Fruit fly (Drosophila melanogaster) whole organism, embryonic: ENCODE results near the gene Rabex-5.

Experiments
- ATbp ChIP-seq: fragments of 200-800 bp; sonication (Bioruptor generic); optimal IDR thresholded peaks from 2 replicates; lab custom pipeline; 2017; ENCODE audit warnings: missing biosample characterization, mild to moderate bottlenecking, missing genetic modification characterization, missing genetic modification reagents
- BEAF-32 ChIP-seq: fragments of 200-800 bp; sonication (Bioruptor generic); optimal IDR thresholded peaks from 3 replicates; lab custom pipeline; 2017; ENCODE audit warnings: missing biosample characterization, missing genetic modification characterization, mild to moderate bottlenecking, moderate library complexity, missing genetic modification reagents
- CG10267 ChIP-seq: fragments of 200-800 bp; sonication (Bioruptor generic); optimal IDR thresholded peaks from 2 replicates; lab custom pipeline; 2018; ENCODE audit warnings: missing biosample characterization, mild to moderate bottlenecking, missing genetic modification characterization, moderate library complexity
- CG11504 ChIP-seq: fragments of 200-800 bp; sonication (Bioruptor generic); optimal IDR thresholded peaks from 3 replicates; lab custom pipeline; 2019; ENCODE audit warnings: missing biosample characterization, mild to moderate bottlenecking, missing genetic modification characterization, moderate library complexity
- CG12659 ChIP-seq: fragments of 200-800 bp; sonication (Bioruptor generic); optimal IDR thresholded peaks from 3 replicates; lab custom pipeline; 2017; ENCODE audit warnings: mild to moderate bottlenecking, missing biosample characterization, missing genetic modification reagents, missing genetic modification characterization
- CG12769 ChIP-seq: fragments of 200-800 bp; sonication (Bioruptor generic); optimal IDR thresholded peaks from 2 replicates; lab custom pipeline; 2019; ENCODE audit warnings: missing biosample characterization, mild to moderate bottlenecking, missing genetic modification characterization, moderate library complexity
- CG12942 ChIP-seq: fragments of 200-800 bp; sonication (Bioruptor generic); optimal IDR thresholded peaks from 3 replicates; lab custom pipeline; 2016; ENCODE audit warnings: missing biosample characterization, missing genetic modification characterization
- CG18262 ChIP-seq: fragments of 200-800 bp; optimal IDR thresholded peaks from 3 replicates; lab custom pipeline; 2019; ENCODE audit warnings: missing biosample characterization, mild to moderate bottlenecking, missing genetic modification characterization, moderate library complexity
- CG18764 ChIP-seq: fragments of 200-800 bp; sonication (Bioruptor generic); optimal IDR thresholded peaks from 3 replicates; lab custom pipeline; 2016; ENCODE audit warnings: missing biosample characterization, missing genetic modification characterization
- CG2116 ChIP-seq: fragments of 200-800 bp; sonication (Bioruptor generic); optimal IDR thresholded peaks from 3 replicates; lab custom pipeline; 2018; ENCODE audit warnings: missing biosample characterization, mild to moderate bottlenecking, missing genetic modification characterization
- CG2712 ChIP-seq: fragments of 200-800 bp; optimal IDR thresholded peaks from 3 replicates; lab custom pipeline; 2019; ENCODE audit warnings: missing biosample characterization, mild to moderate bottlenecking, missing genetic modification characterization, moderate library complexity
- CG3163 ChIP-seq: fragments of 200-800 bp; sonication (Bioruptor generic); optimal IDR thresholded peaks from 3 replicates; lab custom pipeline; 2016; ENCODE audit warnings: missing biosample characterization, missing genetic modification characterization
- CG33213 ChIP-seq: fragments of 200-800 bp; sonication (Bioruptor generic); optimal IDR thresholded peaks from 3 replicates; lab custom pipeline; 2016; ENCODE audit warnings: missing biosample characterization, missing genetic modification characterization
- CG33557 ChIP-seq: fragments of 200-800 bp; sonication (Bioruptor generic); optimal IDR thresholded peaks from 2 replicates; lab custom pipeline; 2019; ENCODE audit warnings: missing biosample characterization, mild to moderate bottlenecking, missing genetic modification characterization, moderate library complexity
- CG43689 ChIP-seq: fragments of 200-800 bp; sonication (Bioruptor generic); IDR thresholded peaks from 2 replicates; pipeline ENCODE4 v1.3.6; 2022; ENCODE audit warnings: missing biosample characterization, missing genetic modification characterization
- CG8924 ChIP-seq: fragments of 200-800 bp; optimal IDR thresholded peaks from 3 replicates; lab custom pipeline; 2019; ENCODE audit warnings: missing biosample characterization, mild to moderate bottlenecking, missing genetic modification characterization, moderate library complexity
- D19A ChIP-seq: fragments of 200-800 bp; optimal IDR thresholded peaks from 3 replicates; lab custom pipeline; 2019; ENCODE audit warnings: missing biosample characterization, mild to moderate bottlenecking, missing genetic modification characterization, moderate library complexity
- Dp ChIP-seq: fragments of 200-800 bp; sonication (Bioruptor generic); optimal IDR thresholded peaks from 2 replicates; lab custom pipeline; 2018; ENCODE audit warnings: missing biosample characterization, mild to moderate bottlenecking, missing genetic modification characterization, moderate library complexity
- Ets97D ChIP-seq: fragments of 200-800 bp; sonication (Bioruptor generic); optimal IDR thresholded peaks from 3 replicates; lab custom pipeline; 2016; ENCODE audit warnings: missing biosample characterization, missing genetic modification characterization
- Fer1 ChIP-seq: fragments of 200-800 bp; sonication (Bioruptor generic); optimal IDR thresholded peaks from 2 replicates; lab custom pipeline; 2017; ENCODE audit warnings: missing biosample characterization, mild to moderate bottlenecking, missing genetic modification characterization
- MESR4 ChIP-seq: fragments of 200-800 bp; sonication (Bioruptor generic); optimal IDR thresholded peaks from 2 replicates; lab custom pipeline; 2018; ENCODE audit warnings: missing biosample characterization, mild to moderate bottlenecking, missing genetic modification characterization, moderate library complexity
- NfI ChIP-seq: fragments of 200-800 bp; sonication (Bioruptor generic); optimal IDR thresholded peaks from 3 replicates; lab custom pipeline; 2018; ENCODE audit warnings: missing biosample characterization, mild to moderate bottlenecking, missing genetic modification characterization, moderate library complexity
- Oaz ChIP-seq: fragments of 200-800 bp; sonication (Bioruptor generic); IDR thresholded peaks from 2 replicates; pipeline ENCODE4 v1.3.6; 2022; ENCODE audit warnings: missing biosample characterization, missing genetic modification characterization
- Poxn ChIP-seq: fragments of 200-800 bp; sonication (Bioruptor generic); IDR thresholded peaks from 2 replicates; pipeline ENCODE4 v1.3.6; 2022; ENCODE audit warnings: missing biosample characterization, missing genetic modification characterization
- Sin3A ChIP-seq: fragments of >200 bp; optimal IDR thresholded peaks from 2 replicates; lab custom pipeline; 2018
- Sry-δ ChIP-seq: fragments of 200-800 bp; sonication (Bioruptor generic); optimal IDR thresholded peaks from 2 replicates; lab custom pipeline; 2016; ENCODE audit warnings: missing biosample characterization, missing genetic modification characterization
- Stat92E ChIP-seq, 3 experiments: fragments of >200 bp in 2 of 3; fragments of 200-800 bp in 1 of 3; sonication (Bioruptor generic) in 1 of 3; optimal IDR thresholded peaks; 2 replicates each; lab custom pipeline; 2017 to 2019; ENCODE audit warnings: missing biosample characterization in 3 of 3, missing genetic modification characterization in 3 of 3, mild to moderate bottlenecking in 1 of 3, moderate library complexity in 1 of 3
- ab ChIP-seq: fragments of 200-800 bp; sonication (Bioruptor generic); optimal IDR thresholded peaks from 2 replicates; lab custom pipeline; 2016; ENCODE audit warnings: missing biosample characterization, missing genetic modification characterization
- ac ChIP-seq: fragments of 200-800 bp; sonication (Bioruptor generic); optimal IDR thresholded peaks from 3 replicates; lab custom pipeline; 2017; ENCODE audit warnings: missing biosample characterization, mild to moderate bottlenecking, missing genetic modification characterization
- caup ChIP-seq: fragments of 200-800 bp; sonication (Bioruptor generic); optimal IDR thresholded peaks from 3 replicates; lab custom pipeline; 2017; ENCODE audit warnings: missing biosample characterization, mild to moderate bottlenecking, missing genetic modification characterization, moderate library complexity; ENCODE audit not compliant: severe bottlenecking
- crp ChIP-seq, 2 experiments: fragments of 200-800 bp; sonication (Bioruptor generic); optimal IDR thresholded peaks; 2 replicates in 1 of 2; 3 replicates in 1 of 2; lab custom pipeline; 2017; ENCODE audit warnings: missing biosample characterization in 2 of 2, missing genetic modification characterization in 2 of 2, mild to moderate bottlenecking in 1 of 2, moderate library complexity in 1 of 2
- danr ChIP-seq: fragments of 200-800 bp; sonication (Bioruptor generic); IDR thresholded peaks from 2 replicates; pipeline ENCODE4 v1.3.6; 2022; ENCODE audit warnings: missing biosample characterization, missing genetic modification characterization
- dpn ChIP-seq, 2 experiments: fragments of 200-800 bp; sonication (Bioruptor generic); optimal IDR thresholded peaks; 3 replicates each; lab custom pipeline; 2016; ENCODE audit warnings: missing biosample characterization in 2 of 2, missing genetic modification characterization in 2 of 2
- ftz-f1 ChIP-seq: fragments of 200-800 bp; sonication (Bioruptor generic); optimal IDR thresholded peaks from 2 replicates; lab custom pipeline; 2016; ENCODE audit warnings: missing biosample characterization, missing genetic modification characterization
- gcm ChIP-seq: fragments of 200-800 bp; sonication (Bioruptor generic); optimal IDR thresholded peaks from 2 replicates; lab custom pipeline; 2019; ENCODE audit warnings: missing biosample characterization, mild to moderate bottlenecking, missing genetic modification characterization, moderate library complexity
- grn ChIP-seq: fragments of 200-800 bp; sonication (Bioruptor generic); optimal IDR thresholded peaks from 3 replicates; lab custom pipeline; 2017; ENCODE audit warnings: missing biosample characterization, missing genetic modification characterization
- knrl ChIP-seq: fragments of 200-800 bp; sonication (Bioruptor generic); IDR thresholded peaks from 3 replicates; pipeline ENCODE4 v1.3.6; 2022; ENCODE audit warnings: missing biosample characterization, missing genetic modification characterization; ENCODE audit not compliant: partially characterized antibody
- lilli ChIP-seq: fragments of 200-800 bp; sonication (Bioruptor generic); optimal IDR thresholded peaks from 3 replicates; lab custom pipeline; 2016; ENCODE audit warnings: missing biosample characterization, missing genetic modification characterization
- mld ChIP-seq: fragments of 200-800 bp; sonication (Bioruptor generic); IDR thresholded peaks from 3 replicates; pipeline ENCODE4 v1.3.6; 2022; ENCODE audit warnings: missing biosample characterization, missing genetic modification characterization; ENCODE audit not compliant: partially characterized antibody
- pho ChIP-seq: fragments of 200-800 bp; sonication (Bioruptor generic); optimal IDR thresholded peaks from 2 replicates; lab custom pipeline; 2016; ENCODE audit warnings: missing biosample characterization, missing genetic modification characterization
- phol ChIP-seq: fragments of 200-800 bp; sonication (Bioruptor generic); optimal IDR thresholded peaks from 3 replicates; lab custom pipeline; 2018; ENCODE audit warnings: missing biosample characterization, mild to moderate bottlenecking, missing genetic modification characterization, moderate library complexity
- row ChIP-seq: fragments of 200-800 bp; sonication (Bioruptor generic); IDR thresholded peaks from 3 replicates; pipeline ENCODE4 v1.3.6; 2022; ENCODE audit warnings: missing biosample characterization, missing genetic modification characterization
- run ChIP-seq: fragments of 200-800 bp; sonication (Bioruptor generic); optimal IDR thresholded peaks from 3 replicates; lab custom pipeline; 2018; ENCODE audit warnings: missing biosample characterization, mild to moderate bottlenecking, missing genetic modification characterization
- sd ChIP-seq: fragments of 200-800 bp; sonication (Bioruptor generic); optimal IDR thresholded peaks from 3 replicates; lab custom pipeline; 2018; ENCODE audit warnings: missing biosample characterization, mild to moderate bottlenecking, missing genetic modification characterization, moderate library complexity
- slou ChIP-seq: fragments of 200-800 bp; sonication (Bioruptor generic); optimal IDR thresholded peaks from 3 replicates; lab custom pipeline; 2016; ENCODE audit warnings: missing biosample characterization, missing genetic modification characterization
- sqz ChIP-seq: fragments of 200-800 bp; sonication (Bioruptor generic); optimal IDR thresholded peaks from 3 replicates; lab custom pipeline; 2018; ENCODE audit warnings: missing biosample characterization, mild to moderate bottlenecking, missing genetic modification characterization
- ssp ChIP-seq: fragments of 200-800 bp; sonication (Bioruptor generic); IDR thresholded peaks from 2 replicates; pipeline ENCODE4 v1.3.6; 2022; ENCODE audit warnings: missing biosample characterization, missing genetic modification characterization
- trem ChIP-seq: fragments of 200-800 bp; optimal IDR thresholded peaks from 3 replicates; lab custom pipeline; 2019; ENCODE audit warnings: missing biosample characterization, mild to moderate bottlenecking, missing genetic modification characterization, moderate library complexity
- wdn ChIP-seq: fragments of 200-800 bp; sonication (Bioruptor generic); IDR thresholded peaks from 2 replicates; pipeline ENCODE4 v1.3.6; 2022; ENCODE audit warnings: missing biosample characterization, missing genetic modification characterization

The Rabex-5 gene

dm6 chr3L:1302234-1302949 is 6.7 kb downstream of the Rabex-5 start, which contains the start of the genes Rac1 and Acat2 (continued):
- no peak for TF ChIP-seq CG12769 (tag; lab: Kevin White, UChicago)
- TF ChIP-seq Stat92E (GFP tag; optimal IDR thresholded peaks at IDR 0.05; lab: Kevin White, UChicago), result no peak
- no peak for TF ChIP-seq danr (GFP tag; lab: Robert Waterston, UW)
- TF ChIP-seq CG12942 (GFP tag; lab: Kevin White, UChicago), result no peak
- no peak for TF ChIP-seq D19A (tag; lab: Kevin White, UChicago)
- TF ChIP-seq CG43689, result no peak
- peak; percentile 25 for TF ChIP-seq CG33557 (GFP tag; lab: Kevin White, UChicago)
- TF ChIP-seq Poxn (GFP tag; lab: Robert Waterston, UW), result no peak
- TF ChIP-seq NfI (GFP tag; lab: Kevin White, UChicago), result no peak
- peak; percentile 41 for TF ChIP-seq Sry-δ
- TF ChIP-seq lilli (GFP tag; lab: Kevin White, UChicago), result peak; percentile 11
- no peak for TF ChIP-seq wdn (GFP tag; lab: Robert Waterston, UW)
- peak; percentile 95 for TF ChIP-seq Sin3A (lab: Kevin White, UChicago)
- TF ChIP-seq CG8924 (tag; lab: Kevin White, UChicago), result peak; percentile 31
- TF ChIP-seq ftz-f1, result peak; percentile 21
- peak in 1 of 2 experiments; percentile 11 for TF ChIP-seq dpn (GFP tag; optimal IDR thresholded peaks at IDR 0.05; lab: Kevin White, UChicago)
- peak; percentile 58 for TF ChIP-seq row (GFP tag; lab: Robert Waterston, UW)
- no peak for TF ChIP-seq ATbp
- TF ChIP-seq pho (GFP tag; lab: Kevin White, UChicago), result no peak
- TF ChIP-seq CG2116 (GFP tag; lab: Kevin White, UChicago), result peak; percentile 32
- peak; percentile 18 for TF ChIP-seq sd (tag; lab: Kevin White, UChicago)
- peak; percentile 50 for TF ChIP-seq CG10267 (tag; lab: Kevin White, UChicago)
- TF ChIP-seq Dp (GFP tag; lab: Kevin White, UChicago), result peak; percentile 76
- TF ChIP-seq slou (GFP tag; lab: Kevin White, UChicago), result no peak
- TF ChIP-seq knrl (GFP tag; lab: Robert Waterston, UW), result peak; percentile 38; the same call in 1 of the 3 replicates
- no peak for TF ChIP-seq Oaz (GFP tag; lab: Robert Waterston, UW)
- TF ChIP-seq CG12659 (GFP tag; lab: Kevin White, UChicago), result peak; percentile 72
- no peak for TF ChIP-seq caup (GFP tag; lab: Kevin White, UChicago)
- TF ChIP-seq ssp (GFP tag; lab: Robert Waterston, UW), result peak; percentile 93
- peak; percentile 7 for TF ChIP-seq CG33213 (GFP tag; lab: Kevin White, UChicago)
- TF ChIP-seq sqz (GFP tag; lab: Kevin White, UChicago), result no peak
- TF ChIP-seq ab (GFP tag; lab: Kevin White, UChicago), result no peak
- TF ChIP-seq CG3163 (GFP tag; lab: Kevin White, UChicago), result no peak
- TF ChIP-seq Ets97D (GFP tag; lab: Kevin White, UChicago), result peak; percentile 60
- TF ChIP-seq BEAF-32 (GFP tag; lab: Kevin White, UChicago), result peak; percentile 54
- TF ChIP-seq run (tag; lab: Kevin White, UChicago), result no peak
- no peak for TF ChIP-seq gcm (GFP tag; lab: Kevin White, UChicago)
- peak; percentile 73 for TF ChIP-seq MESR4 (GFP tag; lab: Kevin White, UChicago)
- TF ChIP-seq ac, result no peak
- TF ChIP-seq grn, result peak; percentile 97
- TF ChIP-seq crp (GFP tag; optimal IDR thresholded peaks at IDR 0.05; lab: Kevin White, UChicago), result peak in 1 of 2 experiments; percentile 23
- TF ChIP-seq CG2712 (tag; lab: Kevin White, UChicago), result peak; percentile 56
- TF ChIP-seq trem (tag; lab: Kevin White, UChicago), result peak; percentile 71
- peak; percentile 16 for TF ChIP-seq CG18262
- no peak for TF ChIP-seq CG18764
- no peak for TF ChIP-seq mld
- TF ChIP-seq Fer1, result no peak
- TF ChIP-seq phol, result peak; percentile 53
- no peak for TF ChIP-seq CG11504 (tag; lab: Kevin White, UChicago)
